Fruit fly (Drosophila melanogaster) whole organism, embryonic: Measurements from ENCODE around the gene Zip89B.

Source experiments
- Dip2 ChIP-seq: fragments of 200-800 bp; sonication (Bioruptor generic); IDR thresholded peaks from 2 replicates; pipeline ENCODE4 v1.3.6; 2022; ENCODE audit warnings: missing biosample characterization, missing genetic modification characterization
- amos ChIP-seq: fragments of 200-800 bp; sonication (Bioruptor generic); IDR thresholded peaks from 2 replicates; pipeline ENCODE4 v1.3.6; 2022; ENCODE audit warnings: missing biosample characterization, missing genetic modification characterization; ENCODE audit not compliant: partially characterized antibody
- bbx ChIP-seq: fragments of 200-800 bp; sonication (Bioruptor generic); IDR thresholded peaks from 2 replicates; pipeline ENCODE4 v1.3.6; 2022; ENCODE audit warnings: missing biosample characterization, missing genetic modification characterization; ENCODE audit not compliant: partially characterized antibody
- usp ChIP-seq: fragments of >200 bp; optimal IDR thresholded peaks from 2 replicates; lab custom pipeline; 2017; ENCODE audit warnings: missing biosample characterization, missing genetic modification characterization

DNA sequence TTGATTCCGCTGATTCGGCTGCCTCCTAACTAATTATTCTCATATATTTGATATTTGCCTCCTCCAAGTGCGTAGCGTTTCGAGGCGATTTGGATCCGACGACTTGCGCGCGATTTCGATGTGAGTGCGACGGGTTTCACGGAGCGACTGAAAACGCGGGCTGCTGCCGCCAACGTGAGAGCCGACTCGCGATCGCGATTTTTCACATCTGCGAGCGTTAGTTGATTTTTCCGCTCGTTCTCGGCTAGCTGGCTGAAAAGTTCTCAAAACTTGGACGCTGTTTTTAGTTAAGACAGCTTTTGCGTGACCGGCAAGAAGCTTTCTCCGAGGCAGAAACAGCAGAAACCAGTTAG, 51.3 kb downstream of the Zip89B start, which contains the start of gene CG10311:
- TF ChIP-seq bbx (GFP tag; lab: Robert Waterston, UW): no peak
- TF ChIP-seq usp (GFP tag; lab: Kevin White, UChicago): no peak
- TF ChIP-seq amos (GFP tag; lab: Robert Waterston, UW): peak; percentile 46; the same call in 1 of the 2 replicates
- TF ChIP-seq Dip2: no peak
